Worm (Caenorhabditis elegans) whole organism, young adult: Measurements from ENCODE around the gene lsy-12.
A peak's percentile ranks its signal among the peaks of the same experiment; 100 is the strongest.

Source experiments
- B0035.1 ChIP-seq: sonication (generic microtip); optimal IDR thresholded peaks from 2 replicates; lab custom pipeline; 2016; ENCODE audit warnings: missing genetic modification characterization, mild to moderate bottlenecking, missing compliant biosample characterization, missing genotype, missing genetic modification reagents
- B0336.3 ChIP-seq: fragments of 200-800 bp; sonication (Bioruptor generic); IDR thresholded peaks from 2 replicates; pipeline ENCODE4 v1.3.6; 2022; ENCODE audit warnings: missing genetic modification characterization, missing compliant biosample characterization
- C06A6.2 ChIP-seq: fragments of 200-800 bp; sonication (Bioruptor generic); conservative IDR thresholded peaks from 2 replicates; pipeline ENCODE4 v1.3.6; 2022; ENCODE audit warnings: missing genetic modification characterization, missing compliant biosample characterization
- C17E4.6 ChIP-seq: fragments of 200-800 bp; sonication (Bioruptor generic); IDR thresholded peaks from 2 replicates; pipeline ENCODE4 v1.3.6; 2022; ENCODE audit warnings: missing genetic modification reagents, missing genetic modification characterization, missing compliant biosample characterization
- F23B12.7 ChIP-seq: sonication (generic microtip); optimal IDR thresholded peaks from 2 replicates; lab custom pipeline; 2017; ENCODE audit warnings: missing genetic modification characterization, mild to moderate bottlenecking, missing compliant biosample characterization, antibody characterized with exemption, moderate library complexity; ENCODE audit not compliant: insufficient read depth
- aptf-2 ChIP-seq: fragments of 200-800 bp; sonication (Bioruptor generic); conservative IDR thresholded peaks from 2 replicates; pipeline ENCODE4 v1.3.6; 2022; ENCODE audit warnings: missing genetic modification reagents, missing genetic modification characterization, missing compliant biosample characterization
- attf-5 ChIP-seq: fragments of 200-800 bp; sonication (Bioruptor generic); optimal IDR thresholded peaks from 2 replicates; lab custom pipeline; 2018; ENCODE audit warnings: mild to moderate bottlenecking, missing genetic modification characterization, missing compliant biosample characterization
- attf-6 ChIP-seq: fragments of 200-800 bp; sonication (Bioruptor generic); IDR thresholded peaks from 2 replicates; pipeline ENCODE4 v1.3.6; 2022; ENCODE audit warnings: missing genetic modification reagents, missing genetic modification characterization, missing compliant biosample characterization
- ccch-3 ChIP-seq: fragments of 200-800 bp; sonication (Bioruptor generic); optimal IDR thresholded peaks from 2 replicates; lab custom pipeline; 2018; ENCODE audit warnings: mild to moderate bottlenecking, missing genetic modification characterization, missing compliant biosample characterization
- cebp-2 ChIP-seq: fragments of 200-800 bp; sonication (Bioruptor generic); IDR thresholded peaks from 2 replicates; pipeline ENCODE4 v1.3.6; 2022; ENCODE audit warnings: missing genetic modification characterization, missing compliant biosample characterization
- ceh-100 ChIP-seq: fragments of 200-800 bp; sonication (Bioruptor generic); IDR thresholded peaks from 2 replicates; pipeline ENCODE4 v1.3.6; 2022; ENCODE audit warnings: missing genetic modification reagents, missing genetic modification characterization, missing compliant biosample characterization
- chd-7 ChIP-seq: sonication (generic microtip); optimal IDR thresholded peaks from 2 replicates; lab custom pipeline; 2016; ENCODE audit warnings: mild to moderate bottlenecking, missing genetic modification characterization, moderate library complexity, missing compliant biosample characterization
- dox-1 ChIP-seq: fragments of 200-800 bp; sonication (Bioruptor generic); IDR thresholded peaks from 2 replicates; pipeline ENCODE4 v1.3.6; 2022; ENCODE audit warnings: missing genetic modification reagents, missing genetic modification characterization, missing compliant biosample characterization
- dpff-1 ChIP-seq: sonication (generic microtip); optimal IDR thresholded peaks from 2 replicates; lab custom pipeline; 2017; ENCODE audit warnings: mild to moderate bottlenecking, missing genetic modification characterization, missing compliant biosample characterization
- egl-18 ChIP-seq: fragments of 200-800 bp; sonication (Bioruptor generic); IDR thresholded peaks from 2 replicates; pipeline ENCODE4 v1.3.6; 2022; ENCODE audit warnings: missing genetic modification reagents, missing genetic modification characterization, missing compliant biosample characterization
- gei-17 ChIP-seq: fragments of 200-800 bp; sonication (Bioruptor generic); optimal IDR thresholded peaks from 2 replicates; lab custom pipeline; 2018; ENCODE audit warnings: mild to moderate bottlenecking, missing genetic modification characterization, missing compliant biosample characterization
- him-1 ChIP-seq: sonication (generic microtip); optimal IDR thresholded peaks from 2 replicates; lab custom pipeline; 2016; ENCODE audit warnings: missing genotype, missing genetic modification reagents, missing genetic modification characterization, missing compliant biosample characterization
- lag-1 ChIP-seq: fragments of 200-800 bp; sonication (Bioruptor generic); IDR thresholded peaks from 2 replicates; pipeline ENCODE4 v1.3.6; 2022; ENCODE audit warnings: missing genetic modification reagents, missing genetic modification characterization, missing compliant biosample characterization
- let-607 ChIP-seq, 2 experiments: fragments of 200-800 bp in 1 of 2; sonication (Bioruptor generic) in 1 of 2; sonication (generic microtip) in 1 of 2; optimal IDR thresholded peaks; 2 replicates each; lab custom pipeline; 2016 to 2018; ENCODE audit warnings: mild to moderate bottlenecking in 2 of 2, missing compliant biosample characterization in 2 of 2, missing genetic modification characterization in 2 of 2, moderate library complexity in 2 of 2, missing genotype in 1 of 2
- lin-26 ChIP-seq: fragments of 200-800 bp; sonication (Bioruptor generic); IDR thresholded peaks from 2 replicates; pipeline ENCODE4 v1.3.6; 2022; ENCODE audit warnings: missing genetic modification reagents, missing genetic modification characterization, missing compliant biosample characterization
- lin-35 ChIP-seq, 3 experiments: fragments of 150-350 bp in 2 of 3; sonication (generic microtip) in 1 of 3; optimal IDR thresholded peaks; 2 replicates each; lab custom pipeline; 2014 to 2018; ENCODE audit warnings: missing biosample characterization in 3 of 3, missing genetic modification characterization in 3 of 3, missing genetic modification reagents in 3 of 3
- lir-1 ChIP-seq: fragments of 200-800 bp; sonication (Bioruptor generic); conservative IDR thresholded peaks from 2 replicates; pipeline ENCODE4 v1.3.6; 2022; ENCODE audit warnings: missing genetic modification reagents, missing genetic modification characterization, missing compliant biosample characterization
- madf-6 ChIP-seq: fragments of 200-800 bp; sonication (Bioruptor generic); IDR thresholded peaks from 2 replicates; pipeline ENCODE4 v1.3.6; 2022; ENCODE audit warnings: missing genetic modification reagents, missing genetic modification characterization, missing compliant biosample characterization
- mcd-1 ChIP-seq: fragments of 200-800 bp; sonication (Bioruptor generic); IDR thresholded peaks from 2 replicates; pipeline ENCODE4 v1.3.6; 2022; ENCODE audit warnings: missing genetic modification reagents, missing genetic modification characterization, missing compliant biosample characterization
- mes-4 ChIP-seq: sonication (generic microtip); optimal IDR thresholded peaks from 2 replicates; lab custom pipeline; 2016; ENCODE audit warnings: missing genotype, missing genetic modification characterization, missing compliant biosample characterization
- nhr-179 ChIP-seq: sonication (generic microtip); optimal IDR thresholded peaks from 2 replicates; lab custom pipeline; 2016; ENCODE audit warnings: mild to moderate bottlenecking, missing genetic modification characterization, missing compliant biosample characterization
- nhr-80 ChIP-seq: sonication (generic microtip); optimal IDR thresholded peaks from 2 replicates; lab custom pipeline; 2016; ENCODE audit warnings: missing genetic modification characterization, missing compliant biosample characterization
- nhr-90 ChIP-seq: sonication (generic microtip); optimal IDR thresholded peaks from 2 replicates; lab custom pipeline; 2016; ENCODE audit warnings: missing genotype, mild to moderate bottlenecking, missing genetic modification characterization, missing compliant biosample characterization
- rcor-1 ChIP-seq: fragments of 200-800 bp; sonication (Bioruptor generic); IDR thresholded peaks from 2 replicates; pipeline ENCODE4 v1.3.6; 2022; ENCODE audit warnings: missing genetic modification reagents, missing genetic modification characterization, missing compliant biosample characterization
- rec-8 ChIP-seq, 2 experiments: sonication (generic microtip); optimal IDR thresholded peaks; 2 replicates each; lab custom pipeline; 2016; ENCODE audit warnings: mild to moderate bottlenecking in 2 of 2, missing genetic modification characterization in 2 of 2, missing genetic modification reagents in 2 of 2, missing genotype in 2 of 2, missing biosample characterization in 1 of 2, missing compliant biosample characterization in 1 of 2, moderate library complexity in 1 of 2
- repo-1 ChIP-seq: sonication (generic microtip); optimal IDR thresholded peaks from 2 replicates; lab custom pipeline; 2017; ENCODE audit warnings: mild to moderate bottlenecking, missing genetic modification characterization, missing compliant biosample characterization
- sea-2 ChIP-seq: fragments of 200-800 bp; sonication (Bioruptor generic); IDR thresholded peaks from 2 replicates; pipeline ENCODE4 v1.3.6; 2022; ENCODE audit warnings: missing genetic modification characterization, missing compliant biosample characterization
- snpc-1.3 ChIP-seq: sonication (generic microtip); optimal IDR thresholded peaks from 2 replicates; lab custom pipeline; 2017; ENCODE audit warnings: missing genetic modification characterization, mild to moderate bottlenecking, missing compliant biosample characterization, antibody characterized with exemption, moderate library complexity, missing genotype, missing genetic modification reagents; ENCODE audit not compliant: insufficient read depth
- snpc-4 ChIP-seq, 5 experiments: fragments of 150-350 bp in 1 of 5; sonication (generic microtip) in 4 of 5; optimal IDR thresholded peaks; 2 replicates each; lab custom pipeline; 2014 to 2018; ENCODE audit warnings: missing genetic modification characterization in 5 of 5, missing biosample characterization in 3 of 5, antibody characterized with exemption in 2 of 5, mild to moderate bottlenecking in 2 of 5, missing compliant biosample characterization in 2 of 5, missing genotype in 2 of 5, moderate library complexity in 2 of 5, missing genetic modification reagents in 1 of 5
- somi-1 ChIP-seq: fragments of 200-800 bp; sonication (Bioruptor generic); optimal IDR thresholded peaks from 2 replicates; lab custom pipeline; 2018; ENCODE audit warnings: mild to moderate bottlenecking, missing genetic modification characterization, missing compliant biosample characterization
- tbx-9 ChIP-seq: sonication (generic microtip); optimal IDR thresholded peaks from 2 replicates; lab custom pipeline; 2016; ENCODE audit warnings: borderline replicate concordance, missing genetic modification characterization, inconsistent platforms, missing compliant biosample characterization
- unc-62 ChIP-seq: fragments of 150-350 bp; optimal IDR thresholded peaks from 2 replicates; lab custom pipeline; 2014; ENCODE audit warnings: missing biosample characterization, missing genetic modification reagents, missing genetic modification characterization
- ztf-28 ChIP-seq: fragments of 200-800 bp; sonication (Bioruptor generic); IDR thresholded peaks from 2 replicates; pipeline ENCODE4 v1.3.6; 2022; ENCODE audit warnings: missing genetic modification reagents, missing genetic modification characterization, missing compliant biosample characterization

The lsy-12 gene

DNA sequence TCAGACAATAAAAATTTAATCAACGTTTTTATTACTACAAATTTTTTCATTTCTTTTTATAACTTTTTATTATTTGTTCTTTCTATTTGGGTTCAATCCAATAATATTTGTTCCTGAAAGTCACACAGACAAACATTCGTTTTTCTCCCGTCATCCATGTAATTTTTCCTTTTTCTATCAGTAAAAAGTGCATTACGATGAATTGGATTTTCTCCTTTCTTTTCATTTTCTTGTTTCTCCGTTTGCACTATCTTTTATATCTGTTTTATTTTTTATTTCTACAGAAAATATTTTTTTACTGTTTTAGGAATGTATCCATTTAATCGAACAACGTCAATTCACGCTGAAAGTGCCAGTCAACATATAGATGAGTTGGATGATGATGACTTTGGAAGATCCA, 39.5 kb upstream of the lsy-12 start, which contains the start of gene egl-47:
Gene egl-47, plus strand, starts transcription at position 301 of the 400 bp plus-strand sequence.
- TF ChIP-seq ztf-28 (GFP tag; lab: Robert Waterston, UW) (no peak), F23B12.7 (tag; lab: Kevin White, UChicago) (no peak), snpc-4 (GFP tag; optimal IDR thresholded peaks at IDR 0.05; lab: Kevin White, UChicago) (no peak), snpc-4 (tag; optimal IDR thresholded peaks at IDR 0.05; lab: Kevin White, UChicago) (no peak)

DNA sequence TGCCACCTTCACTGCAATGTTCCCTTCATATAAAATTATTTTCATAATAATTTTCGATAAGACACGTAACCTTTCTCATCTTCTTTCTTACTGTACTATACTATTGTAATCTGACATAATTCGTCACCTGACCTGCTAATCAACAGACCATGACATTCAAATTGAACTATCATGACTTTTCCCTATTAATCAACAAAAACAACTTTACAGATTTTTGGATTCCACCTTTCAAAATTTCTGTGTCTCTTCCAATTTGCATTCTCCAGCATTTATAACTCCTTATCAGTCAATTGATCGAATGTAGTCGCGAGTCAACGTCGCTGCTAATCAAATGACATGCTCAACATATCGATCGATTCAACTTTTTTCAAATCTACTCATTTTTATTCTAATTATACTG, 29.9 kb upstream of the lsy-12 start, which contains the start of gene fshr-1:
Gene fshr-1, plus strand, starts transcription at position 209 of the 400 bp plus-strand sequence.
- peak in 1 of 2 experiments; percentile 4 for TF ChIP-seq let-607 (tag; optimal IDR thresholded peaks at IDR 0.05; lab: Kevin White, UChicago)
- no peak for TF ChIP-seq gei-17
- TF ChIP-seq nhr-80: peak; percentile 59
- no peak for TF ChIP-seq madf-6 (GFP tag; lab: Robert Waterston, UW)
- TF ChIP-seq unc-62 (GFP tag; lab: Kevin White, UChicago): peak; percentile 61
- TF ChIP-seq nhr-179 (tag; lab: Kevin White, UChicago): no peak
- no peak for TF ChIP-seq somi-1
- TF ChIP-seq ccch-3 (GFP tag; lab: Kevin White, UChicago): no peak
- TF ChIP-seq tbx-9 (tag; lab: Kevin White, UChicago): no peak
- TF ChIP-seq repo-1 (tag; lab: Kevin White, UChicago): no peak
- no peak for TF ChIP-seq attf-5 (GFP tag; lab: Kevin White, UChicago)
- TF ChIP-seq, all 124 proteins: peak for 3

DNA sequence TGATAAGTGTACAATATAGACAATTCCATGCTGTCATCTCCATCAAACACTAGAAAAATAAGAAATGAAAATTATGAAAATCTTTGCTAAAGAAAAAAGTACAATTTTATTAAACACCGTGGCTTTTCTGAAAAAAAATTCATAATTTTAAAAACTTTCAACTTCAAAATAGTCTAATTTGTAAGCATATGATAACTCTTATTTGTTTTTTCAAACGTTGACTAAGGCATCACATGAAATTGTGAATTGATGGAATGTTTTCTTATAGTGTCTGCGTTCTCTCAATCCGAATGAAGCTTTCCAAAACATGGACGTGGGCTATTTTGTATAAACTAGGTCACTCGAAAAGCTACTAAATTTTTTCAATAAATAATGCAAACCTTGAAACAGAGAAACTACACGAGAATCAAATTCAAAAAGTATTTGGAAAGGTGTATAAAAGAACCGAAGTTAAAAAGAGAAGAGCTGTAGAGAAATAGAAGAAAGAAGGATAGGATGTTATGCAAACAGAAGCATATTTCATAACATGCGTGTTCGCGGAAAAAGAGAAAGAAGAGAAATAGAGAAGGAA, 26.2 kb upstream of the lsy-12 start, which contains the start of gene clp-9:
Gene clp-9, minus strand, starts transcription at position 51 of the 571 bp plus-strand sequence.
- TF ChIP-seq egl-18 (GFP tag; lab: Robert Waterston, UW): no peak
- no peak for TF ChIP-seq aptf-2 (GFP tag; lab: Robert Waterston, UW)
- TF ChIP-seq attf-6 (GFP tag; lab: Robert Waterston, UW): no peak
- TF ChIP-seq rec-8 (tag; optimal IDR thresholded peaks at IDR 0.05; lab: Kevin White, UChicago): no peak
- TF ChIP-seq lin-35 (GFP tag; optimal IDR thresholded peaks at IDR 0.05; lab: Kevin White, UChicago): no peak
- TF ChIP-seq C06A6.2 (GFP tag; lab: Robert Waterston, UW): no peak
- TF ChIP-seq lin-26 (GFP tag; lab: Robert Waterston, UW): no peak
- TF ChIP-seq B0035.1: no peak
- TF ChIP-seq ceh-100 (GFP tag; lab: Robert Waterston, UW): no peak
- no peak for TF ChIP-seq dox-1 (GFP tag; lab: Robert Waterston, UW)

DNA sequence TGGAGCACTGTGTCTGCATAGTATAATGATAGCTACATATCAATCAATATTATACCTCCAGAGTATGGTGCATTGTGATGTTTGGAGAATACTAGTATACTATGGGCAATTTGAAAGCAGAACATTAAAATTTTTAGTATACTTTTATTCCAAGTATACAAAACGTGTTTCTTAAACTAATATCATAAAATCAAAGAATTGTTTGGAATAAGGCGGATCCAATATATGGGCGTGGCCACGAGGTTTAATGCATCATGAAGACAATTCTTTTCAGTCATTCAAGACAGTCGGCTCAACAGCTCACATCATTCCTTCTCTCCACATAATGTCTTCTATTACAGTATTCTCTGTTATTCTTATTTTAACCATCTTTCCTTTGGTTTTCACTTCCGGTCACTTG, 20.1 kb upstream of the lsy-12 start, which contains the start of gene sdz-31:
Gene sdz-31, plus strand, starts transcription at position 301 of the 400 bp plus-strand sequence.
- TF ChIP-seq lag-1 (GFP tag; lab: Robert Waterston, UW) (no peak), him-1 (no peak), nhr-179 (tag; lab: Kevin White, UChicago) (no peak), mes-4 (no peak), nhr-90 (tag; lab: Kevin White, UChicago) (no peak), lir-1 (GFP tag; lab: Robert Waterston, UW) (no peak), rcor-1 (GFP tag; lab: Robert Waterston, UW) (no peak), cebp-2 (no peak), mcd-1 (GFP tag; lab: Robert Waterston, UW) (no peak), C17E4.6 (GFP tag; lab: Robert Waterston, UW) (no peak), snpc-1.3 (no peak), nhr-80 (no peak), dpff-1 (no peak), sea-2 (no peak), B0336.3 (GFP tag; lab: Robert Waterston, UW) (no peak), chd-7 (tag; lab: Kevin White, UChicago) (no peak)
